Fruit fly (Drosophila melanogaster) whole organism, embryonic: Measurements from ENCODE around the gene Hasp.

Source experiments
- Antp ChIP-seq: fragments of 200-800 bp; sonication (Bioruptor generic); optimal IDR thresholded peaks from 3 replicates; lab custom pipeline; 2016; ENCODE audit warnings: missing biosample characterization, missing genetic modification characterization
- B-H2 ChIP-seq: fragments of 200-800 bp; sonication (Bioruptor generic); optimal IDR thresholded peaks from 2 replicates; lab custom pipeline; 2018; ENCODE audit warnings: missing biosample characterization, mild to moderate bottlenecking, missing genetic modification characterization
- CG10274 ChIP-seq: fragments of 200-800 bp; sonication (Bioruptor generic); optimal IDR thresholded peaks from 3 replicates; lab custom pipeline; 2017; ENCODE audit warnings: missing biosample characterization, mild to moderate bottlenecking, missing genetic modification characterization
- CG11247 ChIP-seq: fragments of 200-800 bp; sonication (Bioruptor generic); IDR thresholded peaks from 2 replicates; pipeline ENCODE4 v1.3.6; 2022; ENCODE audit warnings: missing biosample characterization, missing genetic modification characterization
- CG11456 ChIP-seq: fragments of 200-800 bp; sonication (Bioruptor generic); IDR thresholded peaks from 3 replicates; pipeline ENCODE4 v1.3.6; 2022; ENCODE audit warnings: missing biosample characterization, missing genetic modification characterization
- CG12744 ChIP-seq: fragments of 200-800 bp; sonication (Bioruptor generic); optimal IDR thresholded peaks from 2 replicates; lab custom pipeline; 2016; ENCODE audit warnings: missing biosample characterization, missing genetic modification characterization
- CG14667 ChIP-seq: fragments of 200-800 bp; sonication (Bioruptor generic); IDR thresholded peaks from 2 replicates; pipeline ENCODE4 v1.3.6; 2022; ENCODE audit warnings: missing biosample characterization, missing genetic modification characterization
- CG1603 ChIP-seq: fragments of 200-800 bp; sonication (Bioruptor generic); optimal IDR thresholded peaks from 2 replicates; lab custom pipeline; 2019; ENCODE audit warnings: missing biosample characterization, mild to moderate bottlenecking, missing genetic modification characterization, moderate library complexity
- CG16863 ChIP-seq: fragments of 200-800 bp; sonication (Bioruptor generic); optimal IDR thresholded peaks from 3 replicates; lab custom pipeline; 2016; ENCODE audit warnings: missing biosample characterization, missing genetic modification characterization
- CG2120 ChIP-seq: fragments of 200-800 bp; sonication (Bioruptor generic); optimal IDR thresholded peaks from 3 replicates; lab custom pipeline; 2016; ENCODE audit warnings: missing biosample characterization, missing genetic modification characterization
- CG31224 ChIP-seq: fragments of 200-800 bp; sonication (Bioruptor generic); IDR thresholded peaks from 2 replicates; pipeline ENCODE4 v1.3.6; 2022; ENCODE audit warnings: missing biosample characterization, missing genetic modification characterization
- CG4707 ChIP-seq: fragments of 200-800 bp; sonication (Bioruptor generic); optimal IDR thresholded peaks from 2 replicates; lab custom pipeline; 2018; ENCODE audit warnings: missing biosample characterization, mild to moderate bottlenecking, missing genetic modification characterization, moderate library complexity
- CG5245 ChIP-seq: fragments of 200-800 bp; sonication (Bioruptor generic); optimal IDR thresholded peaks from 3 replicates; lab custom pipeline; 2016; ENCODE audit warnings: missing biosample characterization, missing genetic modification characterization
- CG6813 ChIP-seq: fragments of 200-800 bp; sonication (Bioruptor generic); optimal IDR thresholded peaks from 2 replicates; lab custom pipeline; 2017; ENCODE audit warnings: missing biosample characterization, missing genetic modification characterization, mild to moderate bottlenecking, moderate library complexity, missing genetic modification reagents
- CG7372 ChIP-seq: fragments of 200-800 bp; sonication (Bioruptor generic); IDR thresholded peaks from 2 replicates; pipeline ENCODE4 v1.3.6; 2022; ENCODE audit warnings: missing biosample characterization, missing genetic modification characterization
- CG7963 ChIP-seq: fragments of 200-800 bp; sonication (Bioruptor generic); IDR thresholded peaks from 3 replicates; pipeline ENCODE4 v1.3.6; 2022; ENCODE audit warnings: missing biosample characterization, missing genetic modification characterization; ENCODE audit not compliant: partially characterized antibody
- CG8281 ChIP-seq: fragments of 200-800 bp; sonication (Bioruptor generic); optimal IDR thresholded peaks from 2 replicates; lab custom pipeline; 2018; ENCODE audit warnings: missing biosample characterization, mild to moderate bottlenecking, missing genetic modification characterization, moderate library complexity
- CG8765 ChIP-seq: fragments of 200-800 bp; sonication (Bioruptor generic); IDR thresholded peaks from 2 replicates; pipeline ENCODE4 v1.3.6; 2022; ENCODE audit warnings: missing biosample characterization, missing genetic modification characterization
- CG8924 ChIP-seq: fragments of 200-800 bp; optimal IDR thresholded peaks from 3 replicates; lab custom pipeline; 2019; ENCODE audit warnings: missing biosample characterization, mild to moderate bottlenecking, missing genetic modification characterization, moderate library complexity
- CG8944 ChIP-seq: fragments of 200-800 bp; sonication (Bioruptor generic); optimal IDR thresholded peaks from 3 replicates; lab custom pipeline; 2016; ENCODE audit warnings: missing biosample characterization, missing genetic modification characterization
- CG9797 ChIP-seq: fragments of 200-800 bp; sonication (Bioruptor generic); optimal IDR thresholded peaks from 3 replicates; lab custom pipeline; 2018; ENCODE audit warnings: missing biosample characterization, mild to moderate bottlenecking, missing genetic modification characterization
- CG9876 ChIP-seq: fragments of 200-800 bp; sonication (Bioruptor generic); optimal IDR thresholded peaks from 2 replicates; lab custom pipeline; 2016; ENCODE audit warnings: missing biosample characterization, missing genetic modification characterization
- Elba2 ChIP-seq: fragments of 200-800 bp; sonication (Bioruptor generic); optimal IDR thresholded peaks from 3 replicates; lab custom pipeline; 2016; ENCODE audit warnings: missing biosample characterization, missing genetic modification characterization
- Gsc ChIP-seq: fragments of 200-800 bp; sonication (Bioruptor generic); IDR thresholded peaks from 2 replicates; pipeline ENCODE4 v1.3.6; 2022; ENCODE audit warnings: missing biosample characterization, missing genetic modification characterization
- Med ChIP-seq: fragments of 200-800 bp; sonication (Bioruptor generic); peaks from one replicate; lab custom pipeline; 2016; ENCODE audit warnings: missing biosample characterization, missing genetic modification characterization, mild to moderate bottlenecking, inconsistent platforms, moderate library complexity
- NFAT ChIP-seq: fragments of 200-800 bp; sonication (Bioruptor generic); IDR thresholded peaks from 2 replicates; pipeline ENCODE4 v1.3.6; 2022; ENCODE audit warnings: missing biosample characterization, missing genetic modification characterization
- Nf-YC ChIP-seq: fragments of 200-800 bp; optimal IDR thresholded peaks from 3 replicates; lab custom pipeline; 2019; ENCODE audit warnings: missing biosample characterization, mild to moderate bottlenecking, missing genetic modification characterization, moderate library complexity
- Side ChIP-seq: fragments of 200-800 bp; sonication (Bioruptor generic); optimal IDR thresholded peaks from 2 replicates; lab custom pipeline; 2016; ENCODE audit warnings: missing biosample characterization, missing genetic modification characterization
- Sry-δ ChIP-seq: fragments of 200-800 bp; sonication (Bioruptor generic); optimal IDR thresholded peaks from 2 replicates; lab custom pipeline; 2016; ENCODE audit warnings: missing biosample characterization, missing genetic modification characterization
- Xbp1 ChIP-seq: fragments of 200-800 bp; sonication (Bioruptor generic); optimal IDR thresholded peaks from 3 replicates; lab custom pipeline; 2016; ENCODE audit warnings: missing biosample characterization, mild to moderate bottlenecking, missing genetic modification characterization
- ac ChIP-seq: fragments of 200-800 bp; sonication (Bioruptor generic); optimal IDR thresholded peaks from 3 replicates; lab custom pipeline; 2017; ENCODE audit warnings: missing biosample characterization, mild to moderate bottlenecking, missing genetic modification characterization
- ase ChIP-seq: fragments of 200-800 bp; sonication (Bioruptor generic); IDR thresholded peaks from 3 replicates; pipeline ENCODE4 v1.3.6; 2022; ENCODE audit warnings: missing biosample characterization, missing genetic modification characterization
- cwo ChIP-seq: fragments of 200-800 bp; sonication (Bioruptor generic); optimal IDR thresholded peaks from 3 replicates; lab custom pipeline; 2017; ENCODE audit warnings: missing biosample characterization, missing genetic modification characterization, mild to moderate bottlenecking, moderate library complexity, missing genetic modification reagents
- disco-r ChIP-seq: fragments of 200-800 bp; sonication (Bioruptor generic); optimal IDR thresholded peaks from 2 replicates; lab custom pipeline; 2016; ENCODE audit warnings: missing biosample characterization, missing genetic modification characterization
- fd96Cb ChIP-seq: fragments of 200-800 bp; sonication (Bioruptor generic); optimal IDR thresholded peaks from 2 replicates; lab custom pipeline; 2018; ENCODE audit warnings: missing biosample characterization, mild to moderate bottlenecking, missing genetic modification characterization, moderate library complexity
- gem ChIP-seq: fragments of 200-800 bp; sonication (Bioruptor generic); optimal IDR thresholded peaks from 2 replicates; lab custom pipeline; 2019; ENCODE audit warnings: missing biosample characterization, mild to moderate bottlenecking, missing genetic modification characterization, moderate library complexity
- hbn ChIP-seq: fragments of 200-800 bp; sonication (Bioruptor generic); IDR thresholded peaks from 2 replicates; pipeline ENCODE4 v1.3.6; 2022; ENCODE audit warnings: missing biosample characterization, missing genetic modification characterization; ENCODE audit not compliant: partially characterized antibody
- ken ChIP-seq: fragments of 200-800 bp; sonication (Bioruptor generic); IDR thresholded peaks from 3 replicates; pipeline ENCODE4 v1.3.6; 2022; ENCODE audit warnings: missing biosample characterization, missing genetic modification characterization
- lilli ChIP-seq: fragments of 200-800 bp; sonication (Bioruptor generic); optimal IDR thresholded peaks from 3 replicates; lab custom pipeline; 2016; ENCODE audit warnings: missing biosample characterization, missing genetic modification characterization
- lov ChIP-seq, 2 experiments: fragments of 200-800 bp in 1 of 2; fragments of >200 bp in 1 of 2; sonication (Bioruptor generic) in 1 of 2; IDR thresholded peaks in 1 of 2; optimal IDR thresholded peaks in 1 of 2; 2 replicates in 1 of 2; 3 replicates in 1 of 2; pipeline versions ENCODE4 v1.3.6 to Lab custom; 2017 to 2022; ENCODE audit warnings: missing biosample characterization in 1 of 2, missing genetic modification characterization in 1 of 2
- nau ChIP-seq: fragments of 200-800 bp; sonication (Bioruptor generic); optimal IDR thresholded peaks from 3 replicates; lab custom pipeline; 2017; ENCODE audit warnings: missing biosample characterization, mild to moderate bottlenecking, missing genetic modification characterization, missing genetic modification reagents
- nmo ChIP-seq: fragments of 200-800 bp; sonication (Bioruptor generic); optimal IDR thresholded peaks from 2 replicates; lab custom pipeline; 2018; ENCODE audit warnings: missing biosample characterization, mild to moderate bottlenecking, missing genetic modification characterization, moderate library complexity
- onecut ChIP-seq: fragments of 200-800 bp; sonication (Bioruptor generic); IDR thresholded peaks from 2 replicates; pipeline ENCODE4 v1.3.6; 2022; ENCODE audit warnings: missing biosample characterization, missing genetic modification characterization
- pan ChIP-seq, 4 experiments: fragments of >200 bp in 3 of 4; fragments of 200-800 bp in 1 of 4; sonication (Bioruptor generic) in 1 of 4; optimal IDR thresholded peaks in 3 of 4; IDR thresholded peaks in 1 of 4; 2 replicates each; pipeline versions ENCODE4 v1.3.6 to Lab custom; 2017 to 2022; ENCODE audit warnings: missing biosample characterization in 2 of 4, missing genetic modification characterization in 2 of 4, mixed read lengths in 1 of 4
- phol ChIP-seq: fragments of 200-800 bp; sonication (Bioruptor generic); optimal IDR thresholded peaks from 3 replicates; lab custom pipeline; 2018; ENCODE audit warnings: missing biosample characterization, mild to moderate bottlenecking, missing genetic modification characterization, moderate library complexity
- sens ChIP-seq: fragments of 200-800 bp; sonication (Bioruptor generic); peaks from one replicate; lab custom pipeline; 2016; ENCODE audit warnings: missing biosample characterization, missing genetic modification characterization
- sr ChIP-seq: fragments of 200-800 bp; sonication (Bioruptor generic); IDR thresholded peaks from 3 replicates; pipeline ENCODE4 v1.3.6; 2022; ENCODE audit warnings: missing biosample characterization, missing genetic modification characterization
- tio ChIP-seq: fragments of 200-800 bp; sonication (Bioruptor generic); optimal IDR thresholded peaks from 2 replicates; lab custom pipeline; 2017; ENCODE audit warnings: missing biosample characterization, missing genetic modification characterization, inconsistent platforms
- vfl ChIP-seq: fragments of 200-800 bp; sonication (Bioruptor generic); optimal IDR thresholded peaks from 2 replicates; lab custom pipeline; 2016; ENCODE audit warnings: missing biosample characterization, missing genetic modification characterization
- zf30C ChIP-seq: fragments of 200-800 bp; sonication (Bioruptor generic); optimal IDR thresholded peaks from 3 replicates; lab custom pipeline; 2018; ENCODE audit warnings: missing biosample characterization, mild to moderate bottlenecking, missing genetic modification characterization

Gene Hasp

DNA sequence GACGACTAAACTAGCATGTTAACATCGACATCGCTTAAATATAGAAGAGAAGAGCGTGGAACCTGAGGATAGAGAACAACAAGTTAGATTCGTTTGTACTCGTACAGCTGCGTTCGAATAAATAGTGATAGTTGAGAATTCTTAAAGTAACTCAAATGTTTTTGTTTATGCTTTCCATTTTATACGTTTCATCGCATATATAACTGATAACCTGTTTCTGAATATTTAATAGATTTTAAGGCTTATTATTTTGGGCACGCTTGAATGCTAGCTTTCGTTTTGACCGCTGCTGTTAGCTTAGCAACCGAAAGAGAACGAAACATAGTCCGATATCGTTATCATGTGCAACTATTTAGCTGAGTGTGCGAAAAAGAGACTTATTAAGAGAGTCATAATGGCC, 11.3 kb upstream of the Hasp start (continued):
- TF ChIP-seq Xbp1 (GFP tag; lab: Kevin White, UChicago) (peak; percentile 92), CG11247 (GFP tag; lab: Robert Waterston, UW) (peak; percentile 97), tio (GFP tag; lab: Kevin White, UChicago) (no peak), gem (tag; lab: Kevin White, UChicago) (peak; percentile 97), Antp (peak; percentile 87), nau (GFP tag; lab: Kevin White, UChicago) (no peak), CG14667 (GFP tag; lab: Robert Waterston, UW) (peak; percentile 93), nmo (GFP tag; lab: Kevin White, UChicago) (peak; percentile 91), CG9876 (GFP tag; lab: Kevin White, UChicago) (peak; percentile 90)

DNA sequence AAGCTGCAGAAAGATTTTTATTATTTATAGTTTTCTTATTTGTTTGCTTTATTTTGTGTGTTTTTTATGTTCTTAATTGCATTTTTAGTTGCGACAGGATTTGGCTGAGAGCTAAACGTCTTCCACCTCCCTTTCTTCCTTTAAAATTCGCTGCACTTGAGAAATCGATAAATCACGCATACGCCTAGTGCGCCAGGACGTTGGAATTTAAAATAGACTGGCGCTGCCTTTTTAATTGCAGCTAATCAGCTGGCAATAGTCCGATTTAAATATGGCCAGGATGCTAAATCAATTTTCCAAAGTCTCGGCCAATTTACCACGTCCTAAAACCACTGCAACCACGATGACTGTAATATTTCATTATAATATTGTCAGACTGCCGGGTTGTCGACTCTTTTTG, 9.8 kb upstream of the Hasp start:
- no peak for TF ChIP-seq disco-r (GFP tag; lab: Kevin White, UChicago)
- no peak for TF ChIP-seq CG8765
- no peak for TF ChIP-seq Nf-YC (tag; lab: Kevin White, UChicago)
- TF ChIP-seq phol (tag; lab: Kevin White, UChicago): no peak
- TF ChIP-seq Sry-δ (GFP tag; lab: Kevin White, UChicago): no peak
- no peak for TF ChIP-seq fd96Cb (tag; lab: Kevin White, UChicago)
- TF ChIP-seq ac (GFP tag; lab: Kevin White, UChicago): no peak
- no peak for TF ChIP-seq CG8281 (tag; lab: Kevin White, UChicago)
- peak; percentile 97 for TF ChIP-seq onecut
- no peak for TF ChIP-seq CG5245 (GFP tag; lab: Kevin White, UChicago)
- no peak for TF ChIP-seq CG12744 (GFP tag; lab: Kevin White, UChicago)
- no peak for TF ChIP-seq sr (GFP tag; lab: Robert Waterston, UW)
- no peak for TF ChIP-seq ken (GFP tag; lab: Robert Waterston, UW)
- TF ChIP-seq CG4707 (GFP tag; lab: Kevin White, UChicago): no peak
- TF ChIP-seq sens (GFP tag; lab: Kevin White, UChicago): peak; percentile 69
- no peak for TF ChIP-seq CG31224 (GFP tag; lab: Robert Waterston, UW)
- TF ChIP-seq hbn (GFP tag; lab: Robert Waterston, UW): 0 out of 2 replicates have a peak, but pooled peaks have one; percentile 13
- TF ChIP-seq Med: peak; percentile 27
- peak; percentile 79 for TF ChIP-seq CG7372 (GFP tag; lab: Robert Waterston, UW)
- TF ChIP-seq lilli: no peak
- no peak for TF ChIP-seq CG11456 (GFP tag; lab: Robert Waterston, UW)
- no peak for TF ChIP-seq Elba2 (GFP tag; lab: Kevin White, UChicago)
- no peak for TF ChIP-seq CG8944
- TF ChIP-seq zf30C: no peak
- TF ChIP-seq CG10274 (GFP tag; lab: Kevin White, UChicago): no peak
- no peak for TF ChIP-seq cwo (GFP tag; lab: Kevin White, UChicago)
- no peak for TF ChIP-seq ase
- TF ChIP-seq, all 482 proteins: peak for 5

dm6 chr2L:19526316-19526715, 9.3 kb upstream of the Hasp start, which contains the start of the genes Dpm1 and CG10137:
Gene Dpm1, minus strand, starts transcription at chr2L:19526368.
Gene CG10137, plus strand, starts transcription at chr2L:19526686.
- no peak for TF ChIP-seq CG7963 (GFP tag; lab: Robert Waterston, UW)
- no peak for TF ChIP-seq NFAT (GFP tag; lab: Robert Waterston, UW)
- no peak for TF ChIP-seq lov (optimal IDR thresholded peaks at IDR 0.05; lab: Kevin White, UChicago)
- TF ChIP-seq lov (GFP tag; IDR thresholded peaks at IDR 0.05; lab: Robert Waterston, UW): no peak
- TF ChIP-seq Gsc: no peak
- TF ChIP-seq B-H2 (GFP tag; lab: Kevin White, UChicago): no peak
- TF ChIP-seq CG2120 (GFP tag; lab: Kevin White, UChicago): peak; percentile 8
- no peak for TF ChIP-seq Side
- peak; percentile 66 for TF ChIP-seq Med
- TF ChIP-seq CG6813 (GFP tag; lab: Kevin White, UChicago): no peak
- TF ChIP-seq CG1603 (tag; lab: Kevin White, UChicago): peak; percentile 34
- TF ChIP-seq CG8924 (tag; lab: Kevin White, UChicago): peak; percentile 20
- no peak for TF ChIP-seq vfl (GFP tag; lab: Kevin White, UChicago)
- TF ChIP-seq CG9797 (GFP tag; lab: Kevin White, UChicago): peak; percentile 70
- no peak for TF ChIP-seq pan (optimal IDR thresholded peaks at IDR 0.05; lab: Kevin White, UChicago)
- no peak for TF ChIP-seq pan (GFP tag; optimal IDR thresholded peaks at IDR 0.05 in 1 of 2, IDR thresholded peaks at IDR 0.05 in 1 of 2)
- no peak for TF ChIP-seq CG16863 (GFP tag; lab: Kevin White, UChicago)
